Worm (Caenorhabditis elegans) whole organism, L4/young adult: ENCODE results near the gene cest-2.3.

ENCODE experiments used
- dao-5 ChIP-seq: sonication (generic microtip); optimal IDR thresholded peaks from 2 replicates; lab custom pipeline; 2016; ENCODE audit warnings: missing genotype, missing genetic modification characterization, moderate library complexity, missing compliant biosample characterization
- him-1 ChIP-seq: sonication (generic microtip); optimal IDR thresholded peaks from 2 replicates; lab custom pipeline; 2016; ENCODE audit warnings: missing genotype, missing genetic modification reagents, missing genetic modification characterization, missing compliant biosample characterization

DNA sequence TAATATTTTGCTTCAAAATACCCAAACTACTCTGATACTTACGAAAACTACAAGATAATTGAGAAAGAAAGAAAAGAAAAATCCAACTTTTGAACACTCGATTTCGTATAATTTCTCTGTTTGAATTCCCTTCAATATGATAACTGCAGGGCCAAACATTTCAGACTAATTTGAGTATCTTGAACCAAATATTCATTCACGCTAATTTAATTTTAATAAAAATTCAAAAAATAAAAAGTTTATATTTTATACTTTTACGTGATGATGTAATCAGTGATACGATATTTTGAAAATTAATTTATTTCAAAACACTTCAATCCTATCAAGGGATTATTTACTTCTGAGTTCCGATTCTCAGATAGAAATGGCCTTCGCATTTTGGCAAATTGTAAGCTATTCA lies 2.8 kb downstream of the cest-2.3 start, which contains the start of gene ZC376.8:
- TF ChIP-seq him-1 (tag; lab: Kevin White, UChicago) = no peak
- TF ChIP-seq dao-5 (tag; lab: Kevin White, UChicago) = no peak
